Worm (Caenorhabditis elegans) whole organism, mixed stage, embryonic: ENCODE results near the gene F22B5.10.

Experiments
- blmp-1 ChIP-seq: fragments of 150-350 bp; optimal IDR thresholded peaks from 2 replicates; lab custom pipeline; 2014; ENCODE audit warnings: missing biosample characterization, missing genetic modification characterization
- elt-1 ChIP-seq: sonication (generic microtip); optimal IDR thresholded peaks from 2 replicates; lab custom pipeline; 2017; ENCODE audit warnings: missing genetic modification characterization, mild to moderate bottlenecking, missing compliant biosample characterization, antibody characterized with exemption, moderate library complexity, borderline replicate concordance; ENCODE audit not compliant: insufficient read depth
- lin-32 ChIP-seq: fragments of 200-800 bp; sonication (Bioruptor generic); optimal IDR thresholded peaks from 2 replicates; lab custom pipeline; 2018; ENCODE audit warnings: mild to moderate bottlenecking, missing genetic modification characterization, missing compliant biosample characterization
- nhr-12 ChIP-seq: fragments of 150-350 bp; optimal IDR thresholded peaks from 2 replicates; lab custom pipeline; 2014; ENCODE audit warnings: missing biosample characterization, missing genetic modification characterization
- snpc-4 ChIP-seq: fragments of 150-350 bp; optimal IDR thresholded peaks from 2 replicates; lab custom pipeline; 2014; ENCODE audit warnings: missing biosample characterization, missing genetic modification characterization
- unc-39 ChIP-seq: fragments of 150-350 bp; optimal IDR thresholded peaks from 2 replicates; lab custom pipeline; 2014; ENCODE audit warnings: missing biosample characterization, missing genetic modification characterization

ce11 chrII:8435005-8435404 is 32.0 kb upstream of the F22B5.10 start, which contains the start of gene acp-4:
- no peak for TF ChIP-seq elt-1 (tag; lab: Kevin White, UChicago)
- TF ChIP-seq unc-39 (tag; lab: Kevin White, UChicago) = no peak
- TF ChIP-seq nhr-12 (tag; lab: Kevin White, UChicago) = no peak
- no peak for TF ChIP-seq blmp-1 (tag; lab: Kevin White, UChicago)
- TF ChIP-seq snpc-4 (tag; lab: Kevin White, UChicago) = no peak
- TF ChIP-seq lin-32 = no peak
